Worm (Caenorhabditis elegans): ENCODE measurements around the gene Y53C12B.7.
A peak's percentile ranks its signal among the peaks of the same experiment; 100 is the strongest.

Y53C12B.7 gene

DNA sequence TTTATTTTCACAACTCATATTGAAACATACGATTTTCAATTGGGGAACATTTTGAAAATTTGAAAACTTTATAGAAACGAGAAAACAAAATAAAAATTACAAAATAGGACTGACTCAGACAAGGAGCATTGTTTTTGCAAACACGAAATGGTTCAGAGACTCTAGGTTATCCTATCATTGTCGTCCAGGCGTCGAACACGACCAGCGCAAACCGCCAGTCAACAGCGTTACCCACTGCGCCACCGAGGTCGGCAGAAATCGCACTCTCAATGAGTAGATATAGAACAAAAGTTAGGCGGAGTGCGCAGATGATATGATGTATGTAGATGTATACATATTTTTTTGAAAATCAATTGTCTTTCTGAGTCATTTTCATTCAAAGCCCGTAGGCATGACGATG is 21.6 kb upstream of the Y53C12B.7 start (continued):
- TF ChIP-seq lin-39 (tag; optimal IDR thresholded peaks at IDR 0.05) (no peak), grh-1 (GFP tag; IDR thresholded peaks at IDR 0.05) (no peak), mef-2 (tag; optimal IDR thresholded peaks at IDR 0.05) (no peak), mep-1 (tag; optimal IDR thresholded peaks at IDR 0.05) (peak; percentile 50), fkh-8 (tag; optimal IDR thresholded peaks at IDR 0.05) (peak; percentile 46), nhr-28 (tag; optimal IDR thresholded peaks at IDR 0.05) (no peak), lir-3 (tag; optimal IDR thresholded peaks at IDR 0.05; ENCODE audit: poor library complexity) (peak; percentile 53), lin-13 (GFP tag; optimal IDR thresholded peaks at IDR 0.05) (no peak), C04F5.9 (tag; optimal IDR thresholded peaks at IDR 0.05) (no peak), nhr-76 (tag; optimal IDR thresholded peaks at IDR 0.05) (no peak), nhr-11 (tag; optimal IDR thresholded peaks at IDR 0.05) (no peak), snpc-4 (tag; optimal IDR thresholded peaks at IDR 0.05) (peak; percentile 37), fkh-10 (GFP tag; optimal IDR thresholded peaks at IDR 0.05) (no peak), skn-1 (tag; optimal IDR thresholded peaks at IDR 0.05) (peak; percentile 57), nhr-12 (tag; optimal IDR thresholded peaks at IDR 0.05) (no peak), Y116A8C.19 (tag; optimal IDR thresholded peaks at IDR 0.05; ENCODE audit: borderline replicate concordance) (no peak), efl-3 (GFP tag; optimal IDR thresholded peaks at IDR 0.05) (no peak), ceh-82 (tag; optimal IDR thresholded peaks at IDR 0.05) (peak in 2 of 3 experiments; percentile 32 to 82), ztf-4 (tag; optimal IDR thresholded peaks at IDR 0.05) (no peak), blmp-1 (tag; optimal IDR thresholded peaks at IDR 0.05) (no peak), isw-1 (GFP tag; IDR thresholded peaks at IDR 0.05) (0 out of 2 replicates have a peak, but pooled peaks have one; percentile 1), nhr-237 (tag; optimal IDR thresholded peaks at IDR 0.05) (no peak), egl-27 (tag; optimal IDR thresholded peaks at IDR 0.05) (no peak), lin-35 (GFP tag; optimal IDR thresholded peaks at IDR 0.05) (peak; percentile 48 to 68), pax-3 (tag; optimal IDR thresholded peaks at IDR 0.05) (peak; percentile 56), nhr-85 (tag) (peak; percentile 58), ces-1 (GFP tag; optimal IDR thresholded peaks at IDR 0.05) (no peak), nhr-71 (tag; optimal IDR thresholded peaks at IDR 0.05) (peak; percentile 73), nhr-47 (tag; optimal IDR thresholded peaks at IDR 0.05) (peak; percentile 77), unc-30 (tag; optimal IDR thresholded peaks at IDR 0.05) (no peak), unc-98 (GFP tag; IDR thresholded peaks at IDR 0.05) (no peak), nhr-19 (GFP tag; conservative IDR thresholded peaks at IDR 0.05) (peak; percentile 65), hpl-2 (GFP tag; optimal IDR thresholded peaks at IDR 0.05) (no peak), nhr-20 (tag; optimal IDR thresholded peaks at IDR 0.05) (peak; percentile 83), nhr-77 (tag; optimal IDR thresholded peaks at IDR 0.05) (peak; percentile 52), sup-37 (GFP tag; optimal IDR thresholded peaks at IDR 0.05) (no peak), aly-2 (tag; optimal IDR thresholded peaks at IDR 0.05) (peak; percentile 42), swsn-7 (tag; optimal IDR thresholded peaks at IDR 0.05) (peak; percentile 75), unc-86 (tag; optimal IDR thresholded peaks at IDR 0.05) (peak; percentile 41), xbp-1 (tag; optimal IDR thresholded peaks at IDR 0.05) (peak; percentile 66), rnt-1 (tag; optimal IDR thresholded peaks at IDR 0.05) (peak; percentile 78), nhr-90 (tag; optimal IDR thresholded peaks at IDR 0.05; ENCODE audit: poor library complexity) (peak; percentile 76), zip-4 (GFP tag; optimal IDR thresholded peaks at IDR 0.05) (peak; percentile 45), ets-5 (GFP tag; IDR thresholded peaks at IDR 0.05) (no peak)

Data from whole organism, L1 larva.